Worm (Caenorhabditis elegans) whole organism, early embryonic: Measurements from ENCODE around the gene M199.7.

Experiments
- B0310.2 ChIP-seq: sonication (generic microtip); optimal IDR thresholded peaks from 2 replicates; lab custom pipeline; 2016; ENCODE audit warnings: mild to moderate bottlenecking, missing genetic modification characterization, missing compliant biosample characterization
- F13C5.2 ChIP-seq: sonication (generic microtip); optimal IDR thresholded peaks from 2 replicates; lab custom pipeline; 2017; ENCODE audit warnings: mild to moderate bottlenecking, missing genetic modification characterization, inconsistent platforms, missing compliant biosample characterization
- ama-1 ChIP-seq: fragments of 150-350 bp; optimal IDR thresholded peaks from 2 replicates; lab custom pipeline; 2014
- ceh-13 ChIP-seq: fragments of 200-800 bp; sonication (Bioruptor generic); optimal IDR thresholded peaks from 2 replicates; lab custom pipeline; 2018; ENCODE audit warnings: mild to moderate bottlenecking, missing genetic modification characterization, missing compliant biosample characterization
- ceh-36 ChIP-seq: sonication (generic microtip); optimal IDR thresholded peaks from 2 replicates; lab custom pipeline; 2016; ENCODE audit warnings: missing genetic modification characterization, inconsistent platforms, missing compliant biosample characterization
- ets-7 ChIP-seq: sonication (generic microtip); optimal IDR thresholded peaks from 2 replicates; lab custom pipeline; 2016; ENCODE audit warnings: missing genotype, missing genetic modification characterization, missing compliant biosample characterization
- hmbx-1 ChIP-seq: sonication (generic microtip); optimal IDR thresholded peaks from 2 replicates; lab custom pipeline; 2016; ENCODE audit warnings: mild to moderate bottlenecking, missing genetic modification characterization, missing compliant biosample characterization
- hmg-4 ChIP-seq: fragments of 200-800 bp; sonication (Bioruptor generic); optimal IDR thresholded peaks from 2 replicates; lab custom pipeline; 2018; ENCODE audit warnings: mild to moderate bottlenecking, missing genetic modification characterization, missing compliant biosample characterization
- scrt-1 ChIP-seq: fragments of 200-800 bp; sonication (Bioruptor generic); IDR thresholded peaks from 2 replicates; pipeline ENCODE4 v1.3.6; 2022; ENCODE audit warnings: missing genetic modification characterization, missing compliant biosample characterization
- sea-1 ChIP-seq: fragments of 200-800 bp; sonication (Bioruptor generic); conservative IDR thresholded peaks from 2 replicates; pipeline ENCODE4 v1.3.6; 2022; ENCODE audit warnings: missing genetic modification characterization, missing compliant biosample characterization
- tbx-37 ChIP-seq: fragments of 200-800 bp; sonication (Bioruptor generic); conservative IDR thresholded peaks from 2 replicates; pipeline ENCODE4 v1.3.6; 2022; ENCODE audit warnings: missing genetic modification reagents, missing genetic modification characterization, missing compliant biosample characterization

DNA sequence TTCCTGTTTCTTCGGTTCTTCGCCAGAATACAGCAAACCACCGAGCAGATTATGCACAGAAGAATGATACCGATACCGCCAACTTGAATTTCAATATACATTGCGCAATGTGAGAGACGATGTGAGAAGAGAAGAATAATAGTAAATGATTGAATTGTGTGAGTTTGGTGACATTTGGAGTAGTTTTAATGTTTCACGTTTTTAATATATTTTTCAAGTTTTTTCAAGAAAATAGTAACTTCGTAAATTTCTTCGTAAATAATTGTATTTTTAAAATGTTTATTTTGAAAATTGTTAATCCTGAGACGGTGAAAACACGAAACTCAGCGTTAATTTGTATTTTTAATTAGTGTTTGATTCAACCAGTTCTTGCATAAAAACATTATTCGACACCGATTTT is 9.9 kb upstream of the M199.7 start, which contains the start of gene M199.134:
- TF ChIP-seq ama-1 (lab: Kevin White, UChicago) (no peak), ceh-36 (tag; lab: Kevin White, UChicago) (no peak), ceh-13 (GFP tag; lab: Kevin White, UChicago) (no peak), hmg-4 (GFP tag; lab: Kevin White, UChicago) (no peak), hmbx-1 (no peak), ets-7 (tag; lab: Kevin White, UChicago) (no peak), sea-1 (GFP tag; lab: Robert Waterston, UW) (no peak), tbx-37 (no peak), F13C5.2 (tag; lab: Kevin White, UChicago) (no peak), B0310.2 (no peak), scrt-1 (GFP tag; lab: Robert Waterston, UW) (no peak)
